Worm (Caenorhabditis elegans): ENCODE results near the gene rbm-26.

ce11 chrIII:5692690-5693089 is 18.7 kb upstream of the rbm-26 start, which contains the start of the genes abi-1 and arle-14:
- TF ChIP-seq klf-2 (GFP tag; conservative IDR thresholded peaks at IDR 0.05) (no peak), med-1 (GFP tag; optimal IDR thresholded peaks at IDR 0.05; ENCODE audit: insufficient read depth) (no peak), cog-1 (tag; optimal IDR thresholded peaks at IDR 0.05) (no peak), ref-1 (GFP tag; conservative IDR thresholded peaks at IDR 0.05) (no peak), T22C8.4 (GFP tag; IDR thresholded peaks at IDR 0.05) (no peak), tab-1 (GFP tag; IDR thresholded peaks at IDR 0.05) (no peak), flt-1 (GFP tag; IDR thresholded peaks at IDR 0.05) (no peak)
